Worm (Caenorhabditis elegans): ENCODE data around the gene M162.7.

M162.7 gene

DNA sequence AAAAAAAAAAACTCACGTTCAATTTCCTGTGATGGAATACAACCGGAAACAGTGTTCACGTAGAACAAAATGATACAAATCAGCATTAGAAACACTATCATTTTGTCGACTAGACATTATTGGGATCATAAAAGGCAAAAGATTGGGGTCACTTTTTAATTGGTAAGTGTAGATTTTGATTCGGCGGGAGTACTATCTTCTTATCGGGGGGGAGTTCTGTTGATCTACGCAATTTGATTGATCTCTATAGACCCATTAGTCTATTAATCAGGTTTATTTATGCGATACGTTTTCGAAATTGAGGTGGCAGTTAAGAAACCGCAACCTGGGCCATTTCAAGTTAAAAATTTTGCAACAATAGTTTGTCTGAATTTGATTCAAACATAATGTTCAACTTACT lies 6.2 kb upstream of the M162.7 start, which contains the start of gene Y116F11B.2:
Gene Y116F11B.2 (minus strand): TSS at position 101 of the 400 bp plus-strand sequence.
- no peak for TF ChIP-seq unc-62 (GFP tag; optimal IDR thresholded peaks at IDR 0.05)
- TF ChIP-seq nfya-1 (tag; optimal IDR thresholded peaks at IDR 0.05; ENCODE audit: insufficient read depth), result no peak

DNA sequence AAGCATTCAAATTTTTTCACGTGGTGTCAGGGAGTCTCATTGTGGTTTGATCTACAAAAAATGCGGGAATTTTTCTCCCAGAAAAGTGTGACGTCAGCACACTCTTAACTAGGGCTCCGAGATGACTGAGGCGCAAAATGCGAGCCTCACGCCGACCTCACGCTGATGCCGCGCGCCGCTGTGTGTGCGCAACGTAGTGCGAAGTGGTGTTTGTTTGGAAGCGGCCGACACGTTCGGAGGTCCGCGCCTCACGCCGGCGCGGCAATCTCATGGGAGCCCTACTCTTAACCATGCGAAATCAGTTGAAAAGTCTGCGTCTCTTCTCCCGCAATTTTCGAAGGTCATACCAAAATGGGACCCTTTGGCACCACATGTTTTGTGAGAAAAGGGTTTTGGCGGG lies 4.6 kb downstream of the M162.7 start:
- TF ChIP-seq nhr-76 (tag; optimal IDR thresholded peaks at IDR 0.05) (no peak), ZK546.5 (tag; optimal IDR thresholded peaks at IDR 0.05) (no peak), sea-2 (GFP tag; optimal IDR thresholded peaks at IDR 0.05) (no peak)

DNA sequence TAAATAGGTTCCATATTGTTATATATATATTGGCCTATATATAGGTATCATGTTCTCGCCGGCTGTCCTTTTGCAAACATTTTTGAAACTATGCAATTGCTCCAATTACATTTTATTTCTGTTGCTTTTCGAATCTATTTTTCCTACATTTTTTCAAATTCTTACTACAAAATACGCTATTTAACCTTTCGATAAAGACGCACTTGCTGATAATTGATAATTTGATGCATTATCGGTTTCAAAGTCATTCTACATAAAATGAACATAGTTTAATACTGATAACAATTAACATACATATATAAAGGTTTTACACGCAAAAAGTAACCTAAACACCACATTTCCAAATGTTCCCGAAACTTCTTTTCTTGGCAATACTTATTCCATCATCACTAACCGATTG lies 6.5 kb downstream of the M162.7 start, which contains the start of gene clec-258:
Gene clec-258 (plus strand): TSS at position 81 of the 400 bp plus-strand sequence.
- TF ChIP-seq snpc-4 (tag; optimal IDR thresholded peaks at IDR 0.05) (no peak), ZK546.5 (tag; optimal IDR thresholded peaks at IDR 0.05) (no peak), nhr-11 (tag; optimal IDR thresholded peaks at IDR 0.05) (no peak), pqm-1 (tag; optimal IDR thresholded peaks at IDR 0.05) (peak; percentile 51), elt-2 (tag; optimal IDR thresholded peaks at IDR 0.05) (peak; percentile 50), nhr-67 (tag; optimal IDR thresholded peaks at IDR 0.05) (no peak), nhr-43 (tag; optimal IDR thresholded peaks at IDR 0.05; ENCODE audit: poor library complexity, severe bottlenecking) (no peak), nhr-23 (tag; optimal IDR thresholded peaks at IDR 0.05) (no peak)

DNA sequence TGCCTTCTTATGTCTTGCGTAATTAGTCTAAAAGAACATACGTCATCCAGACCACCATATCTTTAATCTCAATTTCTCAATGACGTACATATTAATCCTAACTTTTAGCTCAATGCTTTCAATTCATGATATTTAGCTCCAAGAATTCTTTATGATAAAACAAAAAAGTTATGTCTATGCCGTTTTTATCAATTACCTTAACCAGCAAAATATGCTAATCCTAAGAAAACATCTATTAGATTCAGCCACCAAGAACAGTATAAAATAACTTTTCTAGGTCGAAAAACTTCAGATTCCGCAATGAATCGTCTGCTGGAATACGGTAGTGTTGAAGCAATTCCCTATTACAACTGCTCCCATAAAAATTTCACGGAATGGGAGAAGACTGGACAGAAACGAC lies 11.0 kb downstream of the M162.7 start, which contains the start of gene srt-45:
Gene srt-45 (plus strand): TSS at position 301 of the 400 bp plus-strand sequence.
- TF ChIP-seq sea-2 (GFP tag; optimal IDR thresholded peaks at IDR 0.05) (no peak), nhr-76 (tag; optimal IDR thresholded peaks at IDR 0.05) (no peak), unc-62 (GFP tag; optimal IDR thresholded peaks at IDR 0.05) (no peak), mdl-1 (tag; optimal IDR thresholded peaks at IDR 0.05) (no peak), ceh-82 (tag; optimal IDR thresholded peaks at IDR 0.05) (no peak), mml-1 (tag; optimal IDR thresholded peaks at IDR 0.05) (no peak), snpc-4 (tag; optimal IDR thresholded peaks at IDR 0.05) (no peak), tbx-2 (tag; optimal IDR thresholded peaks at IDR 0.05) (no peak), lin-15B (tag; optimal IDR thresholded peaks at IDR 0.05) (no peak), lsy-12 (tag; optimal IDR thresholded peaks at IDR 0.05) (no peak), elt-1 (tag; optimal IDR thresholded peaks at IDR 0.05) (no peak), ZK546.5 (tag; optimal IDR thresholded peaks at IDR 0.05) (no peak)

DNA sequence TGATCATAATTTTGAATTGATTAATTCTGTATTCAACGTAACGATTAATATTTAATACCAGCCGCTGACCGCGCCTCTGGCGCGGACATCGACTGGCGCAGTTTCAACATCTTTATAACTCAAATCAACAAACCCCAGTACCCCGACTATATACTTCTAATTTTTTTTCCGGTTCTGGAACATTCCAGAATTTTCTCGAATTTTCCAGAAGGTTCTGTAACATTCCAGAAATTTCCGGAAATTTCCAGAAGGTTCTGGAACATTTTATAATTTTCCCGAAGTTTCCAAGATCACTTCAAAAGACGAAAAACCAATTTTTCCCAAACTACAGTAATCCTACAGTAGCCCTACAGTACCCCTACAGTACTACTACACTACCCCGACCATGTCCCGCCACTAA lies 15.6 kb downstream of the M162.7 start:
- TF ChIP-seq aly-2 (tag; optimal IDR thresholded peaks at IDR 0.05), result no peak
- TF ChIP-seq ceh-82 (tag; optimal IDR thresholded peaks at IDR 0.05), result no peak
- TF ChIP-seq ZK546.5 (tag; optimal IDR thresholded peaks at IDR 0.05), result no peak
- TF ChIP-seq nhr-11 (tag; optimal IDR thresholded peaks at IDR 0.05), result no peak
- TF ChIP-seq nhr-43 (tag; optimal IDR thresholded peaks at IDR 0.05; ENCODE audit: poor library complexity, severe bottlenecking), result no peak
- no peak for TF ChIP-seq nhr-28 (tag; optimal IDR thresholded peaks at IDR 0.05)
- no peak for TF ChIP-seq nhr-237 (tag; optimal IDR thresholded peaks at IDR 0.05)
- TF ChIP-seq nhr-77 (tag; optimal IDR thresholded peaks at IDR 0.05), result no peak
- no peak for TF ChIP-seq mml-1 (tag; optimal IDR thresholded peaks at IDR 0.05)
- TF ChIP-seq nhr-23 (tag; optimal IDR thresholded peaks at IDR 0.05), result no peak

DNA sequence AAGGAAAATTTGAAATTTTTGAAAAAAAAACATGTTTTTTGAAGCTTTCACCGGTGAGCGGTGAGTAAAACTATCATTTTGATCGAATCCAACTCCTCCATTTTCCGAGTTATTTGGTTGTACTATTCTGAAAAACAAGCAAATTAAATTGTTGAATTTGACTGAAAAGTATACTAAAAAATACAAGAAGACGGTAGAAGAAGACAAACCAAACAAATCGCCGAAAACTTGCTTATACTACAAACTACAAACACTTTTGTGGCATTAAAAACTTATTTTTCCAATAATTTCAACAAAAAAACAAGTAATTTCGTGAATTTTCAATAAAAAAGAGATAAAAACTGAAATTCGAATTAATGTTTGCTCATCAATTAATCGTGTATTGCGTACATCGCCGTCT lies 16.2 kb downstream of the M162.7 start, which contains the start of gene fbxa-194:
Gene fbxa-194 (minus strand): TSS at position 101 of the 400 bp plus-strand sequence.
- no peak for TF ChIP-seq sea-2 (GFP tag; optimal IDR thresholded peaks at IDR 0.05)
- TF ChIP-seq pha-4 (tag; optimal IDR thresholded peaks at IDR 0.05), result no peak
- no peak for TF ChIP-seq ceh-82 (tag; optimal IDR thresholded peaks at IDR 0.05)
- no peak for TF ChIP-seq lsy-12 (tag; optimal IDR thresholded peaks at IDR 0.05)
- TF ChIP-seq ztf-4 (tag; optimal IDR thresholded peaks at IDR 0.05), result no peak
- TF ChIP-seq fkh-10 (GFP tag; optimal IDR thresholded peaks at IDR 0.05), result no peak
- no peak for TF ChIP-seq jun-1 (tag; optimal IDR thresholded peaks at IDR 0.05)
- TF ChIP-seq ceh-16 (tag; optimal IDR thresholded peaks at IDR 0.05), result no peak
- no peak for TF ChIP-seq zag-1 (tag; optimal IDR thresholded peaks at IDR 0.05)
- no peak for TF ChIP-seq tbx-2 (tag; optimal IDR thresholded peaks at IDR 0.05)
- no peak for TF ChIP-seq R02D3.7 (tag; optimal IDR thresholded peaks at IDR 0.05)
- no peak for TF ChIP-seq elt-2 (tag; optimal IDR thresholded peaks at IDR 0.05)
- no peak for TF ChIP-seq ama-1 (optimal IDR thresholded peaks at IDR 0.05)
- TF ChIP-seq nhr-237 (tag; optimal IDR thresholded peaks at IDR 0.05), result no peak
- no peak for TF ChIP-seq snpc-4 (tag; optimal IDR thresholded peaks at IDR 0.05)
- TF ChIP-seq ceh-28 (tag; optimal IDR thresholded peaks at IDR 0.05), result no peak
- TF ChIP-seq nhr-11 (tag; optimal IDR thresholded peaks at IDR 0.05), result no peak
- TF ChIP-seq lin-15B (tag; optimal IDR thresholded peaks at IDR 0.05), result no peak
